Worm (Caenorhabditis elegans): ENCODE data around the gene cra-1.

cra-1 gene

DNA sequence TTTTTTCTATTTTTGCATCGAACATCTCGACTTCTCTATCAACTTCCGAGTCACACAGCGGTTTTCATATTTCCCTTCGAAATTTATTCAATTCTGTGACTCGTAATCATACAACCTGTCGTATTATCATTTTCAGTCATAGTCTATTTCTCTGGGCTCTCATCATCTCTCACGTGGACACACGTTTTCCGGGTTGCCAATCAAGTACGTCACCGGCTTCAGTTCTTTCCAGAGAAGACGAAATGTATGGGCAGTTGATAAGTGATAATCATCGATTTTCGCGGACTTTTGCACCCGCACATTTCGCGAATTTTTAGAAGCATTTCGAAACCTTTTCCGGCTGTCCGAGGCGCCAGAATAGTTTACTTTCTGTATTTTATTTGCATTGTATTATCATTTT lies 19.0 kb downstream of the cra-1 start, which contains the start of gene srv-1 (continued):
- peak; percentile 25 for TF ChIP-seq madf-10 (tag; optimal IDR thresholded peaks at IDR 0.05)
- TF ChIP-seq tbp1 (GFP tag; optimal IDR thresholded peaks at IDR 0.05): peak; percentile 32
- TF ChIP-seq let-607 (tag; optimal IDR thresholded peaks at IDR 0.05): peak; percentile 49 to 62
- TF ChIP-seq cebp-1 (GFP tag; IDR thresholded peaks at IDR 0.05): peak; percentile 53; the same call in 1 of the 2 replicates
- peak; percentile 72 for TF ChIP-seq cebp-1 (tag; optimal IDR thresholded peaks at IDR 0.05)
- TF ChIP-seq Y56A3A.18 (GFP tag; IDR thresholded peaks at IDR 0.05): no peak

DNA sequence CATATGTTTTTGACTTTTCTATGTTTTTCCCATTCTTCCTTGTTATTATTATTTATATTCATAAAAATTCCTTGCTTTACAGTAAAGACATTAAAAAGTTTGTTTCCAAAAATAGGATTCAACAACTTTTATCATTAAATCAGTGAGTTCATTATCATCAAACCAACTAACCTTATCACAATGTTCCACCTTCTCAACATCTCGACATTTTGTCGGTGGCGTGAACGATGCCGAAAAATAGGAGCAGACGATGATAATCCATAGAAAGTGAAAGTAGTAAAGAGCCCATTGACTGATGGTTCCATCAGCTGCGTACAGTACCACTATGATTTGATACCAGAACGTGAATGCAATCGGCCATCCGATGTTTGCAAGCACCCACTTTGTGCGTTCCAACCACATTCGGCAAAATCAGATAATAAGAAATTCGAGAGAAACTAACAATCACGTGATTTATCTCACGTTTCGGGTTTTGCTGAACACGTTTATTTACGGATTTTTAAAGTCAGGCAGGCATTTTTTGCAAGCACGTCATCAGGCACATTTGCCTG lies 20.5 kb downstream of the cra-1 start, which contains the start of gene dhhc-5:
Gene dhhc-5 (minus strand): TSS at position 406 of the 551 bp plus-strand sequence.
- TF ChIP-seq nhr-80 (tag; optimal IDR thresholded peaks at IDR 0.05) (peak; percentile 56), F49E8.2 (tag; optimal IDR thresholded peaks at IDR 0.05; ENCODE audit: insufficient read depth) (no peak), K12H6.12 (tag; optimal IDR thresholded peaks at IDR 0.05) (no peak), hsf-1 (GFP tag; IDR thresholded peaks at IDR 0.05) (no peak), attf-6 (GFP tag; IDR thresholded peaks at IDR 0.05) (no peak), rec-8 (tag; optimal IDR thresholded peaks at IDR 0.05) (no peak), sptf-2 (GFP tag; optimal IDR thresholded peaks at IDR 0.05) (no peak)

DNA sequence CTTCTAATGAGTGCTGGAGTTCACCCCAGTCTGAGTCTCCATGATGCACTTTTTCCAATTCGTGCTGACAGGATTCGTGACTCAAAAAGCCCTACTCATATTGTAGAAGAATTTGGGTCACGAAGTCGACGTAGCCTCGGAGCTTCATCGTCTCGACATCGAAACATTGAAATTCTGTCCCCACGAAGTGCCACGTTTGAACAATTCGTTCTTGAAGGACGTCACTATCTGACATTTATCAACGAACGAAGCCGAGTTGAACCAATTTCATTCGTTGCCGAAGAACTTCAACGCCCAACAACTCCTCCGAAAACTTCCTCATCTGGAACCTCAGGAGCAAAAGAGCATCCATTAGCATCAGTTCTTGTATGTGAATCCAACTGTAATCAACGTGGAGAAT lies 30.2 kb downstream of the cra-1 start:
- no peak for TF ChIP-seq bed-2 (GFP tag; IDR thresholded peaks at IDR 0.05)
- TF ChIP-seq mxl-1 (tag; optimal IDR thresholded peaks at IDR 0.05): no peak
- TF ChIP-seq hlh-12 (tag; optimal IDR thresholded peaks at IDR 0.05): no peak
- no peak for TF ChIP-seq efl-1 (GFP tag; optimal IDR thresholded peaks at IDR 0.05)
- no peak for TF ChIP-seq unc-62 (GFP tag; optimal IDR thresholded peaks at IDR 0.05)
- no peak for TF ChIP-seq hlh-26 (GFP tag; conservative IDR thresholded peaks at IDR 0.05)
- TF ChIP-seq F55B11.4 (tag; optimal IDR thresholded peaks at IDR 0.05; ENCODE audit: borderline replicate concordance, insufficient read depth): no peak
- TF ChIP-seq F23B12.7 (tag; optimal IDR thresholded peaks at IDR 0.05; ENCODE audit: insufficient read depth): no peak
- no peak for TF ChIP-seq attf-5 (GFP tag; optimal IDR thresholded peaks at IDR 0.05)
- no peak for TF ChIP-seq aptf-3 (GFP tag; IDR thresholded peaks at IDR 0.05)
- no peak for TF ChIP-seq zim-3 (tag; optimal IDR thresholded peaks at IDR 0.05)

- TF ChIP-seq F57A8.1 (GFP tag; optimal IDR thresholded peaks at IDR 0.05) (no peak), madf-8 (GFP tag; conservative IDR thresholded peaks at IDR 0.05) (no peak), ztf-26 (tag; optimal IDR thresholded peaks at IDR 0.05) (no peak), efl-1 (GFP tag; optimal IDR thresholded peaks at IDR 0.05) (no peak), ccch-3 (GFP tag; optimal IDR thresholded peaks at IDR 0.05) (no peak), sea-2 (GFP tag; IDR thresholded peaks at IDR 0.05) (no peak), let-607 (tag; optimal IDR thresholded peaks at IDR 0.05) (no peak), madf-3 (GFP tag; IDR thresholded peaks at IDR 0.05) (no peak), egl-44 (GFP tag; IDR thresholded peaks at IDR 0.05) (no peak), cebp-2 (GFP tag; IDR thresholded peaks at IDR 0.05) (no peak), die-1 (tag; optimal IDR thresholded peaks at IDR 0.05) (no peak), somi-1 (GFP tag; optimal IDR thresholded peaks at IDR 0.05) (no peak), attf-3 (GFP tag; conservative IDR thresholded peaks at IDR 0.05) (no peak), F33H1.4 (GFP tag; IDR thresholded peaks at IDR 0.05) (no peak), F22D6.2 (tag; optimal IDR thresholded peaks at IDR 0.05) (no peak), aptf-2 (GFP tag; conservative IDR thresholded peaks at IDR 0.05) (no peak), lsl-1 (GFP tag; optimal IDR thresholded peaks at IDR 0.05) (no peak)
Measured at ce11 chrIII:6837320-6837719, 31.9 kb downstream of the cra-1 start.
